Worm (Caenorhabditis elegans) whole organism, L4/young adult: ENCODE data around the gene spe-18.

Experiments used
- dao-5 ChIP-seq: sonication (generic microtip); optimal IDR thresholded peaks from 2 replicates; lab custom pipeline; 2016; ENCODE audit warnings: missing genotype, missing genetic modification characterization, moderate library complexity, missing compliant biosample characterization
- him-1 ChIP-seq: sonication (generic microtip); optimal IDR thresholded peaks from 2 replicates; lab custom pipeline; 2016; ENCODE audit warnings: missing genotype, missing genetic modification reagents, missing genetic modification characterization, missing compliant biosample characterization

DNA sequence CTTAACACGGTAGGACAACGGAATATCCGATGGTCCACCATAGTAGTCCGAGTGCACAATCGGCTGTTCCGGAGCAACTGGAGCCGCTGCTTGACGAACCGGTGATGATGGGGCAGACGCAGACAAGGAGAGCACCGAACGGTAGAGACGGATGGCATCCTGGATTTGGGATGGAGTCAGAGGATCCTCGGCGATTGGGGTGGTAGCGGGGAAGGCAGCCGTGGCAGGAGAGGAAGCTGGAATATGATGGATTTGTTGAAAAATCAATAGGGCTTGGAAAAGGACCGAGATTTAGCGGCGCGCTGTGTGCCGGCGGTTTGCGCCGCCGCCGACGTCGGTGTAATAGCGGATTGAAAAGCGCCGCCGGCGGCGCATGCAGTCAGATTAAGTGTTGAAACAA, 790 bp downstream of the spe-18 start:
- TF ChIP-seq dao-5 (tag; lab: Kevin White, UChicago), result no peak
- no peak for TF ChIP-seq him-1
